Worm (Caenorhabditis elegans): ENCODE results near the gene Y17G9B.2.

- TF ChIP-seq ama-1 (optimal IDR thresholded peaks at IDR 0.05) = no peak
- TF ChIP-seq T23F11.4 (GFP tag; optimal IDR thresholded peaks at IDR 0.05) = no peak
- TF ChIP-seq zip-5 (tag; optimal IDR thresholded peaks at IDR 0.05) = no peak
- TF ChIP-seq dve-1 (tag; optimal IDR thresholded peaks at IDR 0.05) = no peak
- no peak for TF ChIP-seq ceh-18 (tag; optimal IDR thresholded peaks at IDR 0.05)
- TF ChIP-seq pha-4 (tag; optimal IDR thresholded peaks at IDR 0.05) = no peak
- TF ChIP-seq pag-3 (tag; optimal IDR thresholded peaks at IDR 0.05; ENCODE audit: borderline replicate concordance) = no peak
- no peak for TF ChIP-seq C38D4.7 (GFP tag; optimal IDR thresholded peaks at IDR 0.05)
- no peak for TF ChIP-seq nhr-232 (tag; optimal IDR thresholded peaks at IDR 0.05)
- no peak for TF ChIP-seq pha-2 (tag; optimal IDR thresholded peaks at IDR 0.05)
- TF ChIP-seq ceh-6 (GFP tag; optimal IDR thresholded peaks at IDR 0.05) = no peak
- TF ChIP-seq ceh-45 (GFP tag; IDR thresholded peaks at IDR 0.05) = no peak
- no peak for TF ChIP-seq elt-2 (tag; optimal IDR thresholded peaks at IDR 0.05)
- TF ChIP-seq ceh-2 (tag; optimal IDR thresholded peaks at IDR 0.05) = no peak
Observed at ce11 chrIV:4764422-4764821, 478 bp downstream of the Y17G9B.2 start, which contains the start of gene npp-26.

Data from whole organism, late embryonic.